Worm (Caenorhabditis elegans) whole organism, L4 larva: ENCODE data around the gene mre-11.

Source experiments
- D1046.2 ChIP-seq: fragments of 200-800 bp; sonication (Bioruptor generic); IDR thresholded peaks from 2 replicates; pipeline ENCODE4 v1.3.6; 2022; ENCODE audit warnings: missing genetic modification characterization, missing compliant biosample characterization
- F26F4.8 ChIP-seq: fragments of 200-800 bp; sonication (Bioruptor generic); conservative IDR thresholded peaks from 2 replicates; pipeline ENCODE4 v1.3.6; 2022; ENCODE audit warnings: missing genetic modification characterization, missing compliant biosample characterization
- T20F7.1 ChIP-seq: fragments of 200-800 bp; sonication (Bioruptor generic); optimal IDR thresholded peaks from 2 replicates; lab custom pipeline; 2018; ENCODE audit warnings: mild to moderate bottlenecking, missing genetic modification characterization, missing compliant biosample characterization
- Y105C5A.15 ChIP-seq: fragments of 200-800 bp; sonication (Bioruptor generic); IDR thresholded peaks from 2 replicates; pipeline ENCODE4 v1.3.6; 2022; ENCODE audit warnings: missing genetic modification characterization, missing compliant biosample characterization
- Y5F2A.4 ChIP-seq: fragments of 200-800 bp; sonication (Bioruptor generic); optimal IDR thresholded peaks from 2 replicates; lab custom pipeline; 2018; ENCODE audit warnings: mild to moderate bottlenecking, missing genetic modification characterization, missing compliant biosample characterization
- Y75B8A.6 ChIP-seq: fragments of 200-800 bp; sonication (Bioruptor generic); IDR thresholded peaks from 2 replicates; pipeline ENCODE4 v1.3.6; 2022; ENCODE audit warnings: missing genetic modification reagents, missing genetic modification characterization, missing compliant biosample characterization
- aha-1 ChIP-seq: fragments of 150-350 bp; peaks from one replicate; lab custom pipeline; 2014; ENCODE audit warnings: missing biosample characterization, missing genetic modification characterization
- ceh-20 ChIP-seq: fragments of 200-800 bp; sonication (Bioruptor generic); IDR thresholded peaks from 2 replicates; pipeline ENCODE4 v1.3.6; 2022; ENCODE audit warnings: missing genetic modification reagents, missing genetic modification characterization, missing compliant biosample characterization
- ceh-28 ChIP-seq: fragments of 150-350 bp; optimal IDR thresholded peaks from 2 replicates; lab custom pipeline; 2014; ENCODE audit warnings: missing biosample characterization, missing genetic modification reagents, missing genetic modification characterization
- ceh-44 ChIP-seq: fragments of 200-800 bp; sonication (Bioruptor generic); IDR thresholded peaks from 2 replicates; pipeline ENCODE4 v1.3.6; 2022; ENCODE audit warnings: missing genetic modification reagents, missing genetic modification characterization, missing compliant biosample characterization
- ceh-82 ChIP-seq: sonication (generic microtip); optimal IDR thresholded peaks from 2 replicates; lab custom pipeline; 2017; ENCODE audit warnings: missing biosample characterization, missing genetic modification characterization
- ctbp-1 ChIP-seq: fragments of 200-800 bp; sonication (Bioruptor generic); IDR thresholded peaks from 2 replicates; pipeline ENCODE4 v1.3.6; 2022; ENCODE audit warnings: missing genetic modification reagents, missing genetic modification characterization, missing compliant biosample characterization
- daf-16 ChIP-seq, 3 experiments: sonication (generic microtip); optimal IDR thresholded peaks; 2 replicates each; lab custom pipeline; 2016 to 2017; ENCODE audit warnings: missing genetic modification characterization in 3 of 3, missing genetic modification reagents in 3 of 3, mild to moderate bottlenecking in 2 of 3, missing compliant biosample characterization in 2 of 3, missing biosample characterization in 1 of 3, moderate library complexity in 1 of 3
- dmd-8 ChIP-seq: fragments of 200-800 bp; sonication (Bioruptor generic); IDR thresholded peaks from 2 replicates; pipeline ENCODE4 v1.3.6; 2022; ENCODE audit warnings: missing genetic modification characterization, missing compliant biosample characterization
- dmd-9 ChIP-seq: fragments of 200-800 bp; sonication (Bioruptor generic); IDR thresholded peaks from 2 replicates; pipeline ENCODE4 v1.3.6; 2022; ENCODE audit warnings: missing genetic modification reagents, missing genetic modification characterization, missing compliant biosample characterization
- hif-1 ChIP-seq, 2 experiments: sonication (generic microtip); optimal IDR thresholded peaks; 2 replicates each; lab custom pipeline; 2016 to 2017; ENCODE audit warnings: missing compliant biosample characterization in 2 of 2, missing genetic modification characterization in 2 of 2, missing genetic modification reagents in 2 of 2, missing genotype in 2 of 2, mild to moderate bottlenecking in 1 of 2
- hlh-11 ChIP-seq: fragments of 200-800 bp; sonication (Bioruptor generic); optimal IDR thresholded peaks from 2 replicates; lab custom pipeline; 2018; ENCODE audit warnings: mild to moderate bottlenecking, missing genetic modification characterization, missing compliant biosample characterization
- hlh-30 ChIP-seq: sonication (generic microtip); optimal IDR thresholded peaks from 2 replicates; lab custom pipeline; 2017; ENCODE audit warnings: antibody characterized with exemption, mild to moderate bottlenecking, missing genetic modification characterization, missing compliant biosample characterization; ENCODE audit not compliant: insufficient read depth
- hmg-1.1 ChIP-seq: fragments of 200-800 bp; sonication (Bioruptor generic); IDR thresholded peaks from 2 replicates; pipeline ENCODE4 v1.3.6; 2022; ENCODE audit warnings: missing genetic modification reagents, missing genetic modification characterization, missing compliant biosample characterization
- lin-13 ChIP-seq: fragments of 150-350 bp; optimal IDR thresholded peaks from 2 replicates; lab custom pipeline; 2014; ENCODE audit warnings: missing biosample characterization, missing genetic modification reagents, missing genetic modification characterization
- lin-38 ChIP-seq: fragments of 200-800 bp; sonication (Bioruptor generic); IDR thresholded peaks from 2 replicates; pipeline ENCODE4 v1.3.6; 2022; ENCODE audit warnings: missing genetic modification reagents, missing genetic modification characterization, missing compliant biosample characterization
- madf-9 ChIP-seq: fragments of 200-800 bp; sonication (Bioruptor generic); conservative IDR thresholded peaks from 2 replicates; pipeline ENCODE4 v1.3.6; 2022; ENCODE audit warnings: missing genetic modification reagents, missing genetic modification characterization, missing compliant biosample characterization
- mep-1 ChIP-seq: fragments of 150-350 bp; sonication (generic microtip); optimal IDR thresholded peaks from 3 replicates; lab custom pipeline; 2014; ENCODE audit warnings: missing biosample characterization, missing genetic modification characterization
- nhr-102 ChIP-seq: sonication (generic microtip); optimal IDR thresholded peaks from 2 replicates; lab custom pipeline; 2016; ENCODE audit warnings: mild to moderate bottlenecking, missing genetic modification characterization, moderate library complexity, missing compliant biosample characterization
- nhr-111 ChIP-seq: fragments of 200-800 bp; sonication (Bioruptor generic); optimal IDR thresholded peaks from 2 replicates; lab custom pipeline; 2018; ENCODE audit warnings: mild to moderate bottlenecking, missing genetic modification characterization, missing compliant biosample characterization
- nhr-28 ChIP-seq: fragments of 150-350 bp; optimal IDR thresholded peaks from 2 replicates; lab custom pipeline; 2014; ENCODE audit warnings: missing biosample characterization, missing genetic modification characterization
- nhr-42 ChIP-seq: fragments of 200-800 bp; sonication (Bioruptor generic); IDR thresholded peaks from 2 replicates; pipeline ENCODE4 v1.3.6; 2022; ENCODE audit warnings: missing genetic modification characterization, missing compliant biosample characterization
- nhr-48 ChIP-seq: sonication (generic microtip); optimal IDR thresholded peaks from 2 replicates; lab custom pipeline; 2016; ENCODE audit warnings: mild to moderate bottlenecking, missing genetic modification characterization, missing compliant biosample characterization
- php-3 ChIP-seq: fragments of 200-800 bp; sonication (Bioruptor generic); IDR thresholded peaks from 2 replicates; pipeline ENCODE4 v1.3.6; 2022; ENCODE audit warnings: missing genetic modification reagents, missing genetic modification characterization, missing compliant biosample characterization
- sdz-12 ChIP-seq: fragments of 200-800 bp; sonication (Bioruptor generic); optimal IDR thresholded peaks from 2 replicates; lab custom pipeline; 2018; ENCODE audit warnings: mild to moderate bottlenecking, missing genetic modification characterization, missing compliant biosample characterization
- set-16 ChIP-seq: fragments of 200-800 bp; sonication (Bioruptor generic); IDR thresholded peaks from 2 replicates; pipeline ENCODE4 v1.3.6; 2022; ENCODE audit warnings: missing genetic modification reagents, missing genetic modification characterization, missing compliant biosample characterization
- skn-1 ChIP-seq: fragments of 150-350 bp; optimal IDR thresholded peaks from 2 replicates; lab custom pipeline; 2014; ENCODE audit warnings: missing biosample characterization, missing genetic modification characterization
- snpc-1.2 ChIP-seq: fragments of 200-800 bp; sonication (Bioruptor generic); IDR thresholded peaks from 2 replicates; pipeline ENCODE4 v1.3.6; 2022; ENCODE audit warnings: missing genetic modification reagents, missing genetic modification characterization, missing compliant biosample characterization
- snpc-4 ChIP-seq: fragments of 150-350 bp; optimal IDR thresholded peaks from 2 replicates; lab custom pipeline; 2014; ENCODE audit warnings: missing biosample characterization, missing genetic modification characterization
- spr-1 ChIP-seq: sonication (generic microtip); optimal IDR thresholded peaks from 2 replicates; lab custom pipeline; 2016; ENCODE audit warnings: mild to moderate bottlenecking, missing genetic modification characterization, missing compliant biosample characterization
- tag-97 ChIP-seq: fragments of 200-800 bp; sonication (Bioruptor generic); IDR thresholded peaks from 2 replicates; pipeline ENCODE4 v1.3.6; 2022; ENCODE audit warnings: missing genetic modification characterization, missing compliant biosample characterization
- tra-1 ChIP-seq: fragments of 200-800 bp; sonication (Bioruptor generic); IDR thresholded peaks from 2 replicates; pipeline ENCODE4 v1.3.6; 2022; ENCODE audit warnings: missing genetic modification reagents, missing genetic modification characterization, missing compliant biosample characterization
- unc-62 ChIP-seq, 3 experiments: fragments of 150-350 bp in 1 of 3; sonication (generic microtip); optimal IDR thresholded peaks in 2 of 3; peaks in 1 of 3; 1 replicate in 1 of 3; 2 replicates in 2 of 3; lab custom pipeline; 2014 to 2017; ENCODE audit warnings: missing biosample characterization in 3 of 3, missing genetic modification characterization in 3 of 3, missing genetic modification reagents in 3 of 3, missing genotype in 1 of 3
- zfp-2 ChIP-seq: sonication (generic microtip); optimal IDR thresholded peaks from 2 replicates; lab custom pipeline; 2016; ENCODE audit warnings: mild to moderate bottlenecking, missing genetic modification characterization, missing compliant biosample characterization
- zip-11 ChIP-seq: fragments of 200-800 bp; sonication (Bioruptor generic); IDR thresholded peaks from 2 replicates; pipeline ENCODE4 v1.3.6; 2022; ENCODE audit warnings: missing genetic modification characterization, missing compliant biosample characterization
- zip-2 ChIP-seq: fragments of 150-350 bp; optimal IDR thresholded peaks from 2 replicates; lab custom pipeline; 2014; ENCODE audit warnings: missing biosample characterization, missing genetic modification characterization
- ztf-11 ChIP-seq: fragments of 150-350 bp; optimal IDR thresholded peaks from 2 replicates; lab custom pipeline; 2014; ENCODE audit warnings: missing biosample characterization, missing genetic modification characterization

The mre-11 gene

DNA sequence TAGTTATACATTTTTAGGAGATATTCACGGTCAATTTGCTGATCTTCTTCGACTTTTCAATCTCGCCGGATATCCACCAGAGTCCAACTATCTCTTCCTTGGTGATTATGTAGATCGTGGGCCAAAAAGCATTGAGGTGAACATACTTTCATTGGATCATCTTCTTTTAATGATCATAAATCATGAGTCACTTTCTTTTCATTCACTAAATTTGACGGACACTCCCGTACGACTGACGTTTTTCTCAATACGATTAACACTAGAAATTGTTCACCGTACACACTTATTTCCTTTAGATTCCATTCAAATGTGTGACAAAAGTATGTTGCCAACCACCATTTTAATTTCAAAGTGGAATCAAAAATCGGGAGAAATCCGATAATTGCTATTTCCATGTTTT lies 33.8 kb downstream of the mre-11 start:
- TF ChIP-seq unc-62 (GFP tag; optimal IDR thresholded peaks at IDR 0.05 in 1 of 2; lab: Kevin White, UChicago) (peak in 1 of 2 experiments; percentile 83), unc-62 (tag; optimal IDR thresholded peaks at IDR 0.05; lab: Kevin White, UChicago) (no peak), ceh-82 (tag; lab: Kevin White, UChicago) (no peak)

- TF ChIP-seq lin-13 (no peak), T20F7.1 (no peak), nhr-111 (GFP tag; lab: Kevin White, UChicago) (no peak)
These were observed 34.4 kb downstream of the mre-11 start, which contains the start of gene pph-1 for ce11 chrV:10702249-10702648. Gene pph-1 (plus strand): TSS chrV:10702549.

- TF ChIP-seq unc-62 (GFP tag; optimal IDR thresholded peaks at IDR 0.05 in 1 of 2; lab: Kevin White, UChicago) = peak in 1 of 2 experiments; percentile 79
- TF ChIP-seq unc-62 (tag; optimal IDR thresholded peaks at IDR 0.05; lab: Kevin White, UChicago) = no peak
- peak; percentile 52 for TF ChIP-seq aha-1 (tag; lab: Kevin White, UChicago)
- no peak for TF ChIP-seq lin-38 (GFP tag; lab: Robert Waterston, UW)
These were observed 37.5 kb downstream of the mre-11 start for ce11 chrV:10699122-10699521.

ce11 chrV:10695181-10695580 lies 41.5 kb downstream of the mre-11 start, which contains the start of gene C05A2.4:
Gene C05A2.4 (plus strand): TSS chrV:10695481.
- TF ChIP-seq php-3 = no peak

- TF ChIP-seq ceh-44 (GFP tag; lab: Robert Waterston, UW) (no peak), zip-2 (tag; lab: Kevin White, UChicago) (no peak), ztf-11 (no peak), php-3 (peak; percentile 93), nhr-102 (peak; percentile 76), ceh-82 (tag; lab: Kevin White, UChicago) (no peak), nhr-48 (tag; lab: Kevin White, UChicago) (peak; percentile 74), spr-1 (tag; lab: Kevin White, UChicago) (no peak), Y5F2A.4 (no peak), tra-1 (GFP tag; lab: Robert Waterston, UW) (peak; percentile 80), zip-11 (GFP tag; lab: Robert Waterston, UW) (no peak), ceh-20 (GFP tag; lab: Robert Waterston, UW) (0 out of 2 replicates have a peak, but pooled peaks have one; percentile 29), hif-1 (tag; optimal IDR thresholded peaks at IDR 0.05; lab: Kevin White, UChicago) (peak in 1 of 2 experiments; percentile 0), zfp-2 (no peak), ceh-28 (tag; lab: Kevin White, UChicago) (no peak), Y75B8A.6 (no peak), hlh-30 (peak; percentile 10), snpc-4 (no peak), dmd-8 (GFP tag; lab: Robert Waterston, UW) (no peak), daf-16 (GFP tag; optimal IDR thresholded peaks at IDR 0.05; lab: Kevin White, UChicago) (peak in 1 of 2 experiments; percentile 35), daf-16 (tag; optimal IDR thresholded peaks at IDR 0.05; lab: Kevin White, UChicago) (peak; percentile 96), lin-38 (GFP tag; lab: Robert Waterston, UW) (no peak), Y105C5A.15 (GFP tag; lab: Robert Waterston, UW) (no peak), mep-1 (peak; percentile 4), nhr-28 (tag; lab: Kevin White, UChicago) (peak; percentile 87), ctbp-1 (GFP tag; lab: Robert Waterston, UW) (no peak), set-16 (no peak), sdz-12 (GFP tag; lab: Kevin White, UChicago) (no peak), hmg-1.1 (no peak), hlh-11 (tag; lab: Kevin White, UChicago) (peak; percentile 92), tag-97 (GFP tag; lab: Robert Waterston, UW) (no peak), snpc-1.2 (GFP tag; lab: Robert Waterston, UW) (no peak), D1046.2 (GFP tag; lab: Robert Waterston, UW) (no peak), dmd-9 (GFP tag; lab: Robert Waterston, UW) (no peak), skn-1 (tag; lab: Kevin White, UChicago) (no peak), madf-9 (GFP tag; lab: Robert Waterston, UW) (no peak), F26F4.8 (GFP tag; lab: Robert Waterston, UW) (no peak), nhr-42 (GFP tag; lab: Robert Waterston, UW) (no peak)
These were observed 42.9 kb downstream of the mre-11 start for ce11 chrV:10693749-10694148.
